Worm (Caenorhabditis elegans) whole organism, late embryonic: ENCODE measurements around the gene ugt-60.

Experiments used
- C08G9.2 ChIP-seq: sonication (generic microtip); optimal IDR thresholded peaks from 2 replicates; lab custom pipeline; 2016; ENCODE audit warnings: mild to moderate bottlenecking, missing genetic modification characterization, moderate library complexity, missing compliant biosample characterization
- T23F11.4 ChIP-seq: fragments of 200-800 bp; sonication (Bioruptor generic); optimal IDR thresholded peaks from 2 replicates; lab custom pipeline; 2018; ENCODE audit warnings: mild to moderate bottlenecking, missing genetic modification characterization, missing compliant biosample characterization
- ama-1 ChIP-seq: fragments of 150-350 bp; optimal IDR thresholded peaks from 2 replicates; lab custom pipeline; 2014
- dmd-4 ChIP-seq: sonication (generic microtip); optimal IDR thresholded peaks from 2 replicates; lab custom pipeline; 2016; ENCODE audit warnings: borderline replicate concordance, missing genetic modification characterization, missing compliant biosample characterization
- hlh-13 ChIP-seq: fragments of 200-800 bp; sonication (Bioruptor generic); optimal IDR thresholded peaks from 2 replicates; lab custom pipeline; 2018; ENCODE audit warnings: mild to moderate bottlenecking, missing genetic modification characterization, missing compliant biosample characterization
- lin-11 ChIP-seq: fragments of 200-800 bp; sonication (Bioruptor generic); optimal IDR thresholded peaks from 2 replicates; lab custom pipeline; 2018; ENCODE audit warnings: mild to moderate bottlenecking, missing genetic modification characterization, missing compliant biosample characterization
- nfya-1 ChIP-seq: sonication (generic microtip); optimal IDR thresholded peaks from 2 replicates; lab custom pipeline; 2017; ENCODE audit warnings: missing genetic modification characterization, mild to moderate bottlenecking, missing compliant biosample characterization, antibody characterized with exemption, moderate library complexity
- tbx-2 ChIP-seq: sonication (generic microtip); optimal IDR thresholded peaks from 2 replicates; lab custom pipeline; 2016; ENCODE audit warnings: missing genetic modification characterization, missing compliant biosample characterization
- tbx-7 ChIP-seq: sonication (generic microtip); optimal IDR thresholded peaks from 2 replicates; lab custom pipeline; 2016; ENCODE audit warnings: missing genotype, missing genetic modification characterization, missing compliant biosample characterization
- unc-42 ChIP-seq: sonication (generic microtip); optimal IDR thresholded peaks from 2 replicates; lab custom pipeline; 2016; ENCODE audit warnings: missing genotype, missing genetic modification characterization, missing compliant biosample characterization
- unc-55 ChIP-seq: sonication (generic microtip); optimal IDR thresholded peaks from 2 replicates; lab custom pipeline; 2017; ENCODE audit warnings: missing biosample characterization, missing genetic modification reagents, missing genetic modification characterization

- no peak for TF ChIP-seq dmd-4 (tag; lab: Kevin White, UChicago)
- TF ChIP-seq C08G9.2 (tag; lab: Kevin White, UChicago): no peak
- TF ChIP-seq tbx-7 (tag; lab: Kevin White, UChicago): no peak
- no peak for TF ChIP-seq ama-1 (lab: Kevin White, UChicago)
- TF ChIP-seq lin-11 (tag; lab: Kevin White, UChicago): no peak
- TF ChIP-seq hlh-13: no peak
- no peak for TF ChIP-seq nfya-1
- TF ChIP-seq unc-55 (GFP tag; lab: Kevin White, UChicago): no peak
- no peak for TF ChIP-seq T23F11.4 (GFP tag; lab: Kevin White, UChicago)
- TF ChIP-seq tbx-2: no peak
- TF ChIP-seq unc-42: no peak
Observed at ce11 chrIII:9663943-9664342, 14.9 kb downstream of the ugt-60 start.
